Worm (Caenorhabditis elegans): ENCODE results near the gene str-97.

Gene str-97

ce11 chrV:16121451-16121850 is 33.6 kb downstream of the str-97 start (continued):
- TF ChIP-seq attf-4 (tag; optimal IDR thresholded peaks at IDR 0.05) (no peak), ceh-82 (tag; optimal IDR thresholded peaks at IDR 0.05) (no peak), zip-2 (tag; optimal IDR thresholded peaks at IDR 0.05) (no peak), daf-8 (GFP tag; IDR thresholded peaks at IDR 0.05) (no peak), pha-4 (GFP tag; IDR thresholded peaks at IDR 0.05) (no peak), pha-4 (tag; optimal IDR thresholded peaks at IDR 0.05) (peak; percentile 7), nhr-42 (GFP tag; IDR thresholded peaks at IDR 0.05) (no peak), dpl-1 (GFP tag; optimal IDR thresholded peaks at IDR 0.05) (no peak), nhr-102 (tag; optimal IDR thresholded peaks at IDR 0.05) (no peak), gei-8 (GFP tag; optimal IDR thresholded peaks at IDR 0.05) (no peak), skn-1 (tag; optimal IDR thresholded peaks at IDR 0.05) (no peak), ZK337.2 (GFP tag; IDR thresholded peaks at IDR 0.05) (no peak), mxl-2 (GFP tag; conservative IDR thresholded peaks at IDR 0.05) (no peak), set-16 (GFP tag; IDR thresholded peaks at IDR 0.05) (no peak), unc-130 (GFP tag; optimal IDR thresholded peaks at IDR 0.05) (no peak), duxl-1 (tag; optimal IDR thresholded peaks at IDR 0.05; ENCODE audit: poor library complexity) (no peak), ztf-11 (tag; optimal IDR thresholded peaks at IDR 0.05) (no peak), spr-1 (tag; optimal IDR thresholded peaks at IDR 0.05) (no peak), Y105C5A.15 (GFP tag; IDR thresholded peaks at IDR 0.05) (no peak), fos-1 (tag; optimal IDR thresholded peaks at IDR 0.05) (no peak), cey-2 (tag; optimal IDR thresholded peaks at IDR 0.05; ENCODE audit: borderline replicate concordance, insufficient read depth) (no peak), mdl-1 (tag; optimal IDR thresholded peaks at IDR 0.05) (no peak), madf-9 (GFP tag; conservative IDR thresholded peaks at IDR 0.05) (no peak), lin-1 (GFP tag; IDR thresholded peaks at IDR 0.05) (no peak), nhr-11 (tag; optimal IDR thresholded peaks at IDR 0.05) (no peak), jun-1 (tag; optimal IDR thresholded peaks at IDR 0.05) (no peak)

ce11 chrV:16120922-16121321 is 34.1 kb downstream of the str-97 start, which contains the start of gene skr-3:
Gene skr-3, plus strand, starts transcription at chrV:16121084.
- no peak for TF ChIP-seq spr-3 (GFP tag; optimal IDR thresholded peaks at IDR 0.05)
- TF ChIP-seq dve-1 (tag; optimal IDR thresholded peaks at IDR 0.05; ENCODE audit: insufficient read depth) = peak; percentile 45
- no peak for TF ChIP-seq F10B5.3 (tag; optimal IDR thresholded peaks at IDR 0.05)
- TF ChIP-seq nhr-77 (tag; optimal IDR thresholded peaks at IDR 0.05) = no peak
- TF ChIP-seq zip-11 (GFP tag; IDR thresholded peaks at IDR 0.05) = no peak
- no peak for TF ChIP-seq jun-1 (tag; optimal IDR thresholded peaks at IDR 0.05)
- no peak for TF ChIP-seq ctbp-1 (GFP tag; IDR thresholded peaks at IDR 0.05)
- no peak for TF ChIP-seq nhr-6 (tag; optimal IDR thresholded peaks at IDR 0.05)
- no peak for TF ChIP-seq ama-1 (optimal IDR thresholded peaks at IDR 0.05)
- no peak for TF ChIP-seq zfp-3 (GFP tag; conservative IDR thresholded peaks at IDR 0.05)
- TF ChIP-seq hif-1 (tag; optimal IDR thresholded peaks at IDR 0.05) = no peak
- TF ChIP-seq T26A8.4 (GFP tag; IDR thresholded peaks at IDR 0.05) = no peak
- TF ChIP-seq zip-2 (tag; optimal IDR thresholded peaks at IDR 0.05) = no peak
- no peak for TF ChIP-seq cey-2 (tag; optimal IDR thresholded peaks at IDR 0.05; ENCODE audit: borderline replicate concordance, insufficient read depth)
- peak; percentile 54 for TF ChIP-seq pqm-1 (tag; optimal IDR thresholded peaks at IDR 0.05)
- no peak for TF ChIP-seq ceh-28 (tag; optimal IDR thresholded peaks at IDR 0.05)
- no peak for TF ChIP-seq ceh-44 (GFP tag; IDR thresholded peaks at IDR 0.05)
- TF ChIP-seq egl-27 (tag; optimal IDR thresholded peaks at IDR 0.05) = no peak
- TF ChIP-seq unc-62 (GFP tag; optimal IDR thresholded peaks at IDR 0.05 in 1 of 2) = peak in 1 of 2 experiments; percentile 14
- TF ChIP-seq unc-62 (tag; optimal IDR thresholded peaks at IDR 0.05) = no peak
- TF ChIP-seq nhr-237 (tag; optimal IDR thresholded peaks at IDR 0.05) = no peak
- no peak for TF ChIP-seq snpc-4 (tag; optimal IDR thresholded peaks at IDR 0.05)
- no peak for TF ChIP-seq ztf-11 (tag; optimal IDR thresholded peaks at IDR 0.05)
- TF ChIP-seq dmd-8 (GFP tag; IDR thresholded peaks at IDR 0.05) = no peak
- TF ChIP-seq nhr-42 (GFP tag; IDR thresholded peaks at IDR 0.05) = no peak
- TF ChIP-seq lin-1 (GFP tag; IDR thresholded peaks at IDR 0.05) = no peak
- no peak for TF ChIP-seq daf-16 (GFP tag; optimal IDR thresholded peaks at IDR 0.05)
- peak; percentile 66 for TF ChIP-seq daf-16 (tag; optimal IDR thresholded peaks at IDR 0.05)
- TF ChIP-seq nhr-41 (GFP tag; IDR thresholded peaks at IDR 0.05) = no peak
- TF ChIP-seq daf-8 (GFP tag; IDR thresholded peaks at IDR 0.05) = no peak
- TF ChIP-seq ces-1 (GFP tag; optimal IDR thresholded peaks at IDR 0.05) = no peak
- no peak for TF ChIP-seq Y75B8A.6 (GFP tag; IDR thresholded peaks at IDR 0.05)
- TF ChIP-seq mep-1 (tag; optimal IDR thresholded peaks at IDR 0.05) = no peak
- 0 out of 2 replicates have a peak, but pooled peaks have one; percentile 49 for TF ChIP-seq tra-1 (GFP tag; IDR thresholded peaks at IDR 0.05)

Measured in whole organism, L4 larva.